Worm (Caenorhabditis elegans) whole organism, L4 larva: Measurements from ENCODE around the gene nfki-1.
A peak's percentile ranks its signal among the peaks of the same experiment; 100 is the strongest.

Experiments used
- T26A8.4 ChIP-seq: fragments of 200-800 bp; sonication (Bioruptor generic); IDR thresholded peaks from 2 replicates; pipeline ENCODE4 v1.3.6; 2022; ENCODE audit warnings: missing genetic modification characterization, missing compliant biosample characterization
- Y75B8A.6 ChIP-seq: fragments of 200-800 bp; sonication (Bioruptor generic); IDR thresholded peaks from 2 replicates; pipeline ENCODE4 v1.3.6; 2022; ENCODE audit warnings: missing genetic modification reagents, missing genetic modification characterization, missing compliant biosample characterization
- ZK546.5 ChIP-seq, 2 experiments: sonication (generic microtip); optimal IDR thresholded peaks; 2 replicates each; lab custom pipeline; 2017; ENCODE audit warnings: missing biosample characterization in 2 of 2, missing genetic modification characterization in 2 of 2
- aha-1 ChIP-seq: fragments of 150-350 bp; peaks from one replicate; lab custom pipeline; 2014; ENCODE audit warnings: missing biosample characterization, missing genetic modification characterization
- aly-2 ChIP-seq: sonication (generic microtip); optimal IDR thresholded peaks from 2 replicates; lab custom pipeline; 2018; ENCODE audit warnings: missing biosample characterization, missing genetic modification characterization
- arid-1 ChIP-seq: fragments of 200-800 bp; sonication (Bioruptor generic); conservative IDR thresholded peaks from 2 replicates; pipeline ENCODE4 v1.3.6; 2022; ENCODE audit warnings: missing genetic modification reagents, missing genetic modification characterization, missing compliant biosample characterization
- ceh-28 ChIP-seq: fragments of 150-350 bp; optimal IDR thresholded peaks from 2 replicates; lab custom pipeline; 2014; ENCODE audit warnings: missing biosample characterization, missing genetic modification reagents, missing genetic modification characterization
- ceh-82 ChIP-seq: sonication (generic microtip); optimal IDR thresholded peaks from 2 replicates; lab custom pipeline; 2017; ENCODE audit warnings: missing biosample characterization, missing genetic modification characterization
- daf-19 ChIP-seq: fragments of 200-800 bp; sonication (Bioruptor generic); conservative IDR thresholded peaks from 2 replicates; pipeline ENCODE4 v1.3.6; 2022; ENCODE audit warnings: missing genetic modification characterization, missing compliant biosample characterization
- dmd-6 ChIP-seq: fragments of 200-800 bp; sonication (Bioruptor generic); IDR thresholded peaks from 2 replicates; pipeline ENCODE4 v1.3.6; 2022; ENCODE audit warnings: missing genetic modification reagents, missing genetic modification characterization, missing compliant biosample characterization
- dmd-9 ChIP-seq: fragments of 200-800 bp; sonication (Bioruptor generic); IDR thresholded peaks from 2 replicates; pipeline ENCODE4 v1.3.6; 2022; ENCODE audit warnings: missing genetic modification reagents, missing genetic modification characterization, missing compliant biosample characterization
- dpl-1 ChIP-seq: fragments of 150-350 bp; optimal IDR thresholded peaks from 2 replicates; lab custom pipeline; 2014; ENCODE audit warnings: missing biosample characterization, missing genetic modification reagents, missing genetic modification characterization
- duxl-1 ChIP-seq: sonication (generic microtip); optimal IDR thresholded peaks from 2 replicates; lab custom pipeline; 2016; ENCODE audit warnings: mild to moderate bottlenecking, missing genetic modification characterization, moderate library complexity, missing compliant biosample characterization; ENCODE audit not compliant: poor library complexity
- egl-43 ChIP-seq: fragments of 200-800 bp; sonication (Bioruptor generic); IDR thresholded peaks from 2 replicates; pipeline ENCODE4 v1.3.6; 2022; ENCODE audit warnings: missing genetic modification reagents, missing genetic modification characterization, missing compliant biosample characterization
- gei-8 ChIP-seq: fragments of 200-800 bp; sonication (Bioruptor generic); optimal IDR thresholded peaks from 2 replicates; lab custom pipeline; 2018; ENCODE audit warnings: mild to moderate bottlenecking, missing genetic modification characterization, missing compliant biosample characterization
- hlh-11 ChIP-seq: fragments of 200-800 bp; sonication (Bioruptor generic); optimal IDR thresholded peaks from 2 replicates; lab custom pipeline; 2018; ENCODE audit warnings: mild to moderate bottlenecking, missing genetic modification characterization, missing compliant biosample characterization
- hlh-30 ChIP-seq: sonication (generic microtip); optimal IDR thresholded peaks from 2 replicates; lab custom pipeline; 2017; ENCODE audit warnings: antibody characterized with exemption, mild to moderate bottlenecking, missing genetic modification characterization, missing compliant biosample characterization; ENCODE audit not compliant: insufficient read depth
- lin-15B ChIP-seq: fragments of 150-350 bp; sonication (generic microtip); optimal IDR thresholded peaks from 3 replicates; lab custom pipeline; 2014; ENCODE audit warnings: missing biosample characterization, missing genetic modification characterization
- lsy-2 ChIP-seq, 2 experiments: fragments of 150-350 bp in 1 of 2; sonication (generic microtip) in 1 of 2; optimal IDR thresholded peaks; 2 replicates each; lab custom pipeline; 2014 to 2017; ENCODE audit warnings: missing biosample characterization in 2 of 2, missing genetic modification characterization in 2 of 2
- mxl-3 ChIP-seq: fragments of 200-800 bp; sonication (Bioruptor generic); optimal IDR thresholded peaks from 2 replicates; lab custom pipeline; 2018; ENCODE audit warnings: mild to moderate bottlenecking, missing genetic modification characterization, missing compliant biosample characterization
- nhr-111 ChIP-seq: fragments of 200-800 bp; sonication (Bioruptor generic); optimal IDR thresholded peaks from 2 replicates; lab custom pipeline; 2018; ENCODE audit warnings: mild to moderate bottlenecking, missing genetic modification characterization, missing compliant biosample characterization
- nhr-25 ChIP-seq: sonication (generic microtip); optimal IDR thresholded peaks from 2 replicates; lab custom pipeline; 2017; ENCODE audit warnings: missing genetic modification characterization, mild to moderate bottlenecking, missing compliant biosample characterization, antibody characterized with exemption, moderate library complexity, borderline replicate concordance; ENCODE audit not compliant: insufficient read depth
- nhr-6 ChIP-seq: fragments of 150-350 bp; optimal IDR thresholded peaks from 2 replicates; lab custom pipeline; 2014; ENCODE audit warnings: missing biosample characterization, missing genetic modification characterization
- nhr-76 ChIP-seq: fragments of 150-350 bp; optimal IDR thresholded peaks from 2 replicates; lab custom pipeline; 2014; ENCODE audit warnings: missing biosample characterization, missing genetic modification characterization
- pqm-1 ChIP-seq: sonication (generic microtip); optimal IDR thresholded peaks from 2 replicates; lab custom pipeline; 2017; ENCODE audit warnings: missing biosample characterization, missing genetic modification characterization
- set-16 ChIP-seq: fragments of 200-800 bp; sonication (Bioruptor generic); IDR thresholded peaks from 2 replicates; pipeline ENCODE4 v1.3.6; 2022; ENCODE audit warnings: missing genetic modification reagents, missing genetic modification characterization, missing compliant biosample characterization
- spr-3 ChIP-seq: fragments of 200-800 bp; sonication (Bioruptor generic); optimal IDR thresholded peaks from 2 replicates; lab custom pipeline; 2018; ENCODE audit warnings: mild to moderate bottlenecking, missing genetic modification characterization, missing compliant biosample characterization
- unc-62 ChIP-seq, 3 experiments: fragments of 150-350 bp in 1 of 3; sonication (generic microtip); optimal IDR thresholded peaks in 2 of 3; peaks in 1 of 3; 1 replicate in 1 of 3; 2 replicates in 2 of 3; lab custom pipeline; 2014 to 2017; ENCODE audit warnings: missing biosample characterization in 3 of 3, missing genetic modification characterization in 3 of 3, missing genetic modification reagents in 3 of 3, missing genotype in 1 of 3
- zip-11 ChIP-seq: fragments of 200-800 bp; sonication (Bioruptor generic); IDR thresholded peaks from 2 replicates; pipeline ENCODE4 v1.3.6; 2022; ENCODE audit warnings: missing genetic modification characterization, missing compliant biosample characterization

The nfki-1 gene

DNA sequence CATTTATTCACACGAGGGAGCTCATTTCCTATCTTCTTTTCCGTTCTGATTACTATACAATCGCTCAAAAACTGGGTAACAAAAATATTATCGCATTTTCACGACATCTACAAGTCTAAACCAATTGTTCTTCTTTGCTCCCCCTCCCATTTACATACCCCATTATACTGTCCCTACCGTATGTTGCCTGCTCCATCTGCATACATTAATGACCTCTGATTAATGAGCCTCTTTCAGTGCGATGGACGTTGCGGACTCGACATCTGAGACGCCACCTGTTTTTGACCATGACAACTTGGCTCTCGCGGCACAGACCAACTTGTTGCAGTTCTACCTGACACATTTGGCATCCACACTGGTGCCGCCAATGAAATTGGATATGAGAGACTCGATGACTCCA lies 45.9 kb upstream of the nfki-1 start, which contains the start of gene nhr-91:
TSS of gene nhr-91 (plus strand) at position 232 of the 400 bp plus-strand sequence.
- no peak for TF ChIP-seq dpl-1 (GFP tag; lab: Kevin White, UChicago)
- no peak for TF ChIP-seq spr-3 (GFP tag; lab: Kevin White, UChicago)
- TF ChIP-seq unc-62 (GFP tag; optimal IDR thresholded peaks at IDR 0.05 in 1 of 2; lab: Kevin White, UChicago), result peak in 1 of 2 experiments; percentile 60
- no peak for TF ChIP-seq unc-62 (tag; optimal IDR thresholded peaks at IDR 0.05; lab: Kevin White, UChicago)
- no peak for TF ChIP-seq lin-15B

DNA sequence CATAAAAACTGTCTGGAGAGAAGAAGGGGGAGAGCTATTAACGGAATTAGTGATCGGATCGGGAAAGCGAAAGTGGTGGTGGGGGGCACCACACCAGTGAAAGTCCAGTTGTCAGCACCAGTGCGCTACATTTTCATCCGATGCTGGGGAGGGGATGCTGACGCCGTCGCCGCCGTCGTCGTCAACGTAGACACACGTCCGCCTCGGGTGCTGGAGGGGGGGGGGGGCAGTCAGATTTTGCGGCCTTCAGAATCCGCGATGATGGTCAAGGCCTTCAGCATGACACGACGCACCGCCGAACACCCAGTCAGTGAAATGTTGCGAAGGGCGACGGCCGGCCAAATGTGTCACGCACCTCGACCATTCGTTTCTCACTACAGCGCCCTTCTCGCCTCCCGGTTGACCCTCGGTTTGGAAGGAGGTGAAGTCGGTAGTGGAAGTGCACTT lies 44.7 kb upstream of the nfki-1 start:
- TF ChIP-seq dmd-6 (GFP tag; lab: Robert Waterston, UW) (no peak), ZK546.5 (tag; optimal IDR thresholded peaks at IDR 0.05; lab: Kevin White, UChicago) (no peak), hlh-30 (tag; lab: Kevin White, UChicago) (peak; percentile 11), mxl-3 (GFP tag; lab: Kevin White, UChicago) (peak; percentile 48), nhr-25 (tag; lab: Kevin White, UChicago) (peak; percentile 87), T26A8.4 (no peak), egl-43 (GFP tag; lab: Robert Waterston, UW) (peak; percentile 69; the same call in 1 of the 2 replicates), set-16 (GFP tag; lab: Robert Waterston, UW) (peak; percentile 96), unc-62 (GFP tag; optimal IDR thresholded peaks at IDR 0.05 in 1 of 2; lab: Kevin White, UChicago) (peak in 1 of 2 experiments; percentile 54), unc-62 (tag; optimal IDR thresholded peaks at IDR 0.05; lab: Kevin White, UChicago) (no peak), hlh-11 (tag; lab: Kevin White, UChicago) (peak; percentile 65)
- TF ChIP-seq, all 104 proteins: peak for 7

DNA sequence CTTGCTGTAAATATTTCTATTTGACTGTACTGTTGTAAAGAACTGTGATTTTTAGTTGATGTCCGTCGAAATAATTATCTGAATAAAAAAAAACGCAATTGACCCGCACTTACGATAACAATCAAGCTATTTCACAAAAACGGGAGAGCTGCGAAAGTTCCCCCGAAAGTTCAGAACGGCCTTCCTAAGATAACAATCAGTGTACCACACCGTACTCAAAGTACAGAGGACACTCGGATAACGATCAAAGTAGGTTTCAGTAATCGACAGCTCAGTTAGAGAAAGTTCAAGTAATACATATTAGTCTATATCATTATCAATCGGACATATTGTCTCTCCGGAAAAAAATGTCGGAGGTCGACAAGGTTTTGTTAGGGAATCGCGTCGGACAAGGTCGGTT lies 44.1 kb upstream of the nfki-1 start:
- TF ChIP-seq aha-1 (tag; lab: Kevin White, UChicago) (no peak), unc-62 (GFP tag; optimal IDR thresholded peaks at IDR 0.05 in 1 of 2; lab: Kevin White, UChicago) (peak in 1 of 2 experiments; percentile 27), unc-62 (tag; optimal IDR thresholded peaks at IDR 0.05; lab: Kevin White, UChicago) (no peak)
- TF ChIP-seq, all 104 proteins: peak for 1

DNA sequence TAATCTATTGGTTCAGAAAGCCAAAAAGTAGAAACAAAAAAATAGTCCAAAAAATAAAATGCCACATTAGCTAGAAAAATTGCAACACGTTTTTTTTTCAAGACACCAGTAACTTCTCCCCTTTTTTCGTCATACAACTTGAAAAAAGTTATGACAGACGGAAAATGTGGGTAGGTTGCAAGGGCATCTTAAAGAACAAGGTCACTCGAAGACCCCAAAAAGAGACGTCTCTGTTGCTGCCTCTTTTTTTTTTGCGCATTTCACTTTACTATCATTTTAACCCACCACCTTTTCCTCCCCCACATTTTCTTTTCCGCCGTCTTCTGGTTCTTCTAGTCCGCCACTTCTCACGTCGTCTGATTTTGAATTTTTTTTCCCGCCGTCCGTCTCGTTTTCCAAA lies 43.0 kb upstream of the nfki-1 start:
- TF ChIP-seq Y75B8A.6 (GFP tag; lab: Robert Waterston, UW) (no peak), pqm-1 (tag; lab: Kevin White, UChicago) (no peak), nhr-25 (tag; lab: Kevin White, UChicago) (peak; percentile 14), egl-43 (GFP tag; lab: Robert Waterston, UW) (no peak), nhr-111 (GFP tag; lab: Kevin White, UChicago) (no peak), zip-11 (no peak)

DNA sequence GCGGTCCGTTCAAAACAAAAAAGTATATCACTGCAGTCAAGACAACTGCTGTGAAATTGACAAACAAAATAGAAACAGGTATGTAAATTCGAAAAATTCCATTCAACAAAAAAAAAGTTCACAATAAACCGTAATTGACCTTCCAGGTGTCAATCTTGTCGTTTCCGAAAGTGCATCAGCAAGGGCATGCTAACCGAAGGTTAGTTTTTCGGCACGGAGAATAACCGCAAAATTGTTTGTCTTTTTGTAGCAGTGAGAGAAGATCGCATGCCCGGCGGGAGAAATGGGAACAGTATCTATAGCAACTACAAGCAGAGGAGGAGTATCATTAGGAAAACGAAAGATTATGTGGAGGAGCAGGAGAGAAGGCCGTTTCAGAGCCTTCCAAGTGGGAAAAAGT lies 42.4 kb upstream of the nfki-1 start:
- TF ChIP-seq dmd-9 (GFP tag; lab: Robert Waterston, UW) (no peak), nhr-25 (tag; lab: Kevin White, UChicago) (peak; percentile 56), dmd-6 (GFP tag; lab: Robert Waterston, UW) (no peak), daf-19 (GFP tag; lab: Robert Waterston, UW) (no peak)
- TF ChIP-seq, all 104 proteins: peak for 1

ce11 chrX:15317146-15317545 lies 37.9 kb upstream of the nfki-1 start, which contains the start of gene glb-28:
Gene glb-28 (minus strand): TSS chrX:15317246.
- TF ChIP-seq pqm-1 (tag; lab: Kevin White, UChicago) (no peak), duxl-1 (no peak), aly-2 (tag; lab: Kevin White, UChicago) (no peak), nhr-6 (tag; lab: Kevin White, UChicago) (no peak), lsy-2 (tag; optimal IDR thresholded peaks at IDR 0.05; lab: Kevin White, UChicago) (no peak), hlh-30 (tag; lab: Kevin White, UChicago) (no peak), aha-1 (tag; lab: Kevin White, UChicago) (no peak), arid-1 (GFP tag; lab: Robert Waterston, UW) (no peak), ceh-82 (tag; lab: Kevin White, UChicago) (no peak), ceh-28 (tag; lab: Kevin White, UChicago) (no peak), gei-8 (GFP tag; lab: Kevin White, UChicago) (no peak), nhr-76 (tag; lab: Kevin White, UChicago) (no peak)
